Worm (Caenorhabditis elegans) whole organism, L2 larva: ENCODE measurements around the gene T04B2.8.

Experiments used
- ama-1 ChIP-seq: fragments of 150-350 bp; optimal IDR thresholded peaks from 2 replicates; lab custom pipeline; 2018; ENCODE audit warnings: inconsistent platforms
- egl-27 ChIP-seq: sonication (generic microtip); optimal IDR thresholded peaks from 3 replicates; lab custom pipeline; 2017; ENCODE audit warnings: missing biosample characterization, missing genetic modification reagents, missing genetic modification characterization
- lsy-2 ChIP-seq, 2 experiments: fragments of 150-350 bp in 1 of 2; sonication (generic microtip) in 1 of 2; optimal IDR thresholded peaks; 2 replicates each; lab custom pipeline; 2014 to 2017; ENCODE audit warnings: missing biosample characterization in 2 of 2, missing genetic modification characterization in 2 of 2
- nhr-129 ChIP-seq: fragments of 150-350 bp; optimal IDR thresholded peaks from 2 replicates; lab custom pipeline; 2014; ENCODE audit warnings: missing biosample characterization, missing genetic modification characterization
- skn-1 ChIP-seq: sonication (generic microtip); optimal IDR thresholded peaks from 2 replicates; lab custom pipeline; 2017; ENCODE audit warnings: missing biosample characterization, missing genetic modification characterization
- unc-39 ChIP-seq: fragments of 150-350 bp; optimal IDR thresholded peaks from 2 replicates; lab custom pipeline; 2014; ENCODE audit warnings: missing biosample characterization, missing genetic modification characterization
- unc-62 ChIP-seq: fragments of 150-350 bp; optimal IDR thresholded peaks from 2 replicates; lab custom pipeline; 2014; ENCODE audit warnings: missing biosample characterization, missing genetic modification reagents, missing genetic modification characterization
- zag-1 ChIP-seq: fragments of 150-350 bp; optimal IDR thresholded peaks from 2 replicates; lab custom pipeline; 2014; ENCODE audit warnings: missing biosample characterization, missing genetic modification characterization
- ztf-11 ChIP-seq: sonication (generic microtip); optimal IDR thresholded peaks from 2 replicates; lab custom pipeline; 2017; ENCODE audit warnings: missing biosample characterization, missing genetic modification characterization
- ztf-4 ChIP-seq: fragments of 150-350 bp; optimal IDR thresholded peaks from 2 replicates; lab custom pipeline; 2014; ENCODE audit warnings: missing biosample characterization, missing genetic modification characterization

- no peak for TF ChIP-seq lsy-2 (tag; optimal IDR thresholded peaks at IDR 0.05; lab: Kevin White, UChicago)
- no peak for TF ChIP-seq unc-62 (GFP tag; lab: Kevin White, UChicago)
- TF ChIP-seq skn-1 (tag; lab: Kevin White, UChicago), result no peak
- no peak for TF ChIP-seq zag-1 (tag; lab: Kevin White, UChicago)
- TF ChIP-seq egl-27 (tag; lab: Kevin White, UChicago), result no peak
- TF ChIP-seq ztf-4 (tag; lab: Kevin White, UChicago), result no peak
- TF ChIP-seq nhr-129 (tag; lab: Kevin White, UChicago), result no peak
- TF ChIP-seq ztf-11 (tag; lab: Kevin White, UChicago), result no peak
- TF ChIP-seq unc-39 (tag; lab: Kevin White, UChicago), result no peak
- no peak for TF ChIP-seq ama-1 (lab: Kevin White, UChicago)
These were observed at the start of gene T04B2.8 for ce11 chrIV:10051088-10051487.
